Worm (Caenorhabditis elegans): ENCODE data around the gene EGAP9.4.

Gene EGAP9.4

DNA sequence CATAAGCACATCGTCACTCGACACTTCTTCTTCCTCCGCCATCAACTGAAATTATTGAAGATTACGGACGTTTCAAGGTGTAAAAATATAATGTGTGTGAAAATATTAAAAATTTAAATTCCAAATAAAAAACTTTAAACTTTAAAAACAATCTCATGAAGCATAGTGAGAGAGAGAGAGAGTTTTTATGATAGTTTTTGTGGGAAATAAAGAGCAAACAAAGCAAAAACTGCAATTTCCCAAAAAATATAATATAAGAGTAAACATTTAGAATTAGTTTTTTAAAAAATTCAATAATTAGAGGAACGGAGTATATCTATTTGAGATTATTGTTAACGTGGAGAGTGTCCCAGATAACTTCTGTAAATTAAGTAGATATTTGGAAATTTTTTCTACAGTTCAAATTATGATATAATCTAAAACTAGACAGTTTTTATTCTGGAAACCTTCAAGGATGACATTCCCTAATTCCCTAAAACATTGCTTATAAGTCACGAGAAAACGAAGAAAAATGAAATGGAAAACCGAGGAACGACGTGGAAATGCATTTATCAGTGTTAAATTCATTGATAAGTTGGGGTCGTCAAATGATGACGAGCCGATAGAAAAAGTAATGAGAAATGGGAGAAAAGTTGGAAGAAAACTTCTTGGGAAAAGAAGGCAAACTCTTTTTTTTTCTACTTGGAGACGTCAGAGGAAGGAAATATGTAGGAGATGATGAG lies 30.1 kb upstream of the EGAP9.4 start, which contains the start of gene dre-1:
Gene dre-1 (minus strand): TSS at position 51 of the 722 bp plus-strand sequence.
- TF ChIP-seq hpl-2 (GFP tag; optimal IDR thresholded peaks at IDR 0.05) (no peak), jun-1 (tag; optimal IDR thresholded peaks at IDR 0.05) (no peak), tbx-2 (tag; optimal IDR thresholded peaks at IDR 0.05) (no peak), efl-1 (optimal IDR thresholded peaks at IDR 0.05) (no peak), efl-1 (GFP tag; optimal IDR thresholded peaks at IDR 0.05 in 1 of 2) (peak in 1 of 2 experiments; percentile 35), lin-14 (GFP tag; optimal IDR thresholded peaks at IDR 0.05) (no peak), lin-35 (GFP tag; optimal IDR thresholded peaks at IDR 0.05) (peak in 1 of 2 experiments; percentile 12)

ce11 chrV:6548309-6548708 lies 28.4 kb upstream of the EGAP9.4 start:
- TF ChIP-seq fkh-8 (tag; optimal IDR thresholded peaks at IDR 0.05) (no peak), nhr-47 (tag; optimal IDR thresholded peaks at IDR 0.05) (no peak), efl-1 (optimal IDR thresholded peaks at IDR 0.05) (no peak), efl-1 (GFP tag; optimal IDR thresholded peaks at IDR 0.05 in 1 of 2) (peak in 1 of 2 experiments; percentile 21), isw-1 (GFP tag; IDR thresholded peaks at IDR 0.05) (no peak), dpl-1 (GFP tag; optimal IDR thresholded peaks at IDR 0.05) (no peak), egl-27 (tag; optimal IDR thresholded peaks at IDR 0.05) (no peak)

- no peak for TF ChIP-seq unc-86 (tag; optimal IDR thresholded peaks at IDR 0.05)
- TF ChIP-seq efl-1 (optimal IDR thresholded peaks at IDR 0.05), result no peak
- TF ChIP-seq efl-1 (GFP tag; optimal IDR thresholded peaks at IDR 0.05 in 1 of 2), result peak in 1 of 2 experiments; percentile 83
- no peak for TF ChIP-seq C34B4.2 (tag; optimal IDR thresholded peaks at IDR 0.05)
- no peak for TF ChIP-seq fkh-8 (tag; optimal IDR thresholded peaks at IDR 0.05)
- no peak for TF ChIP-seq grh-1 (GFP tag; IDR thresholded peaks at IDR 0.05)
- no peak for TF ChIP-seq hlh-4 (tag; optimal IDR thresholded peaks at IDR 0.05)
- no peak for TF ChIP-seq ztf-11 (tag; optimal IDR thresholded peaks at IDR 0.05)
- no peak for TF ChIP-seq vab-15 (tag; optimal IDR thresholded peaks at IDR 0.05)
Observed at ce11 chrV:6549148-6549547, 27.5 kb upstream of the EGAP9.4 start, which contains the start of gene K04A8.20. TSS of gene K04A8.20 (plus strand) at chrV:6549448.

- TF ChIP-seq egl-13 (tag; optimal IDR thresholded peaks at IDR 0.05) (no peak), ceh-82 (tag; optimal IDR thresholded peaks at IDR 0.05) (no peak), lin-35 (GFP tag; optimal IDR thresholded peaks at IDR 0.05) (no peak), unc-86 (tag; optimal IDR thresholded peaks at IDR 0.05) (no peak), pax-3 (tag; optimal IDR thresholded peaks at IDR 0.05) (no peak), mab-9 (GFP tag; IDR thresholded peaks at IDR 0.05) (no peak), irx-1 (tag; optimal IDR thresholded peaks at IDR 0.05) (no peak)
Observed at ce11 chrV:6549871-6550270, 26.8 kb upstream of the EGAP9.4 start, which contains the start of gene lipl-4. TSS of gene lipl-4 (plus strand) at chrV:6550171.

ce11 chrV:6551707-6552390 lies 24.8 kb upstream of the EGAP9.4 start, which contains the start of gene twk-10:
TSS of gene twk-10 (plus strand) at chrV:6552340.
- TF ChIP-seq ces-1 (GFP tag; optimal IDR thresholded peaks at IDR 0.05) (no peak), nhr-12 (tag; optimal IDR thresholded peaks at IDR 0.05) (no peak), fkh-10 (GFP tag; optimal IDR thresholded peaks at IDR 0.05) (no peak), dpl-1 (GFP tag; optimal IDR thresholded peaks at IDR 0.05) (peak in 1 of 3 experiments; percentile 35), nhr-71 (tag; optimal IDR thresholded peaks at IDR 0.05) (no peak), pax-3 (tag; optimal IDR thresholded peaks at IDR 0.05) (no peak), elt-2 (tag; optimal IDR thresholded peaks at IDR 0.05) (no peak), isw-1 (GFP tag; IDR thresholded peaks at IDR 0.05) (no peak), efl-3 (GFP tag; optimal IDR thresholded peaks at IDR 0.05) (no peak), alr-1 (tag; optimal IDR thresholded peaks at IDR 0.05; ENCODE audit: borderline replicate concordance) (no peak), rnt-1 (tag; optimal IDR thresholded peaks at IDR 0.05) (peak; percentile 45), mef-2 (tag; optimal IDR thresholded peaks at IDR 0.05) (no peak), mab-9 (GFP tag; IDR thresholded peaks at IDR 0.05) (no peak), egl-13 (tag; optimal IDR thresholded peaks at IDR 0.05) (no peak), hlh-17 (GFP tag; optimal IDR thresholded peaks at IDR 0.05; ENCODE audit: borderline replicate concordance) (no peak), nhr-84 (tag; optimal IDR thresholded peaks at IDR 0.05) (no peak), nhr-77 (tag; optimal IDR thresholded peaks at IDR 0.05) (peak; percentile 28), nhr-47 (tag; optimal IDR thresholded peaks at IDR 0.05) (no peak), blmp-1 (tag; optimal IDR thresholded peaks at IDR 0.05) (no peak), fkh-4 (tag; optimal IDR thresholded peaks at IDR 0.05; ENCODE audit: borderline replicate concordance) (no peak), dsc-1 (tag; optimal IDR thresholded peaks at IDR 0.05) (peak; percentile 3), efl-1 (optimal IDR thresholded peaks at IDR 0.05) (peak; percentile 18 to 36), efl-1 (GFP tag; optimal IDR thresholded peaks at IDR 0.05 in 1 of 2) (peak in 1 of 2 experiments; percentile 94), lin-14 (GFP tag; optimal IDR thresholded peaks at IDR 0.05) (peak; percentile 17), C04F5.9 (tag; optimal IDR thresholded peaks at IDR 0.05) (no peak)

All from whole organism, L1 larva.